Worm (Caenorhabditis elegans) whole organism, young adult: ENCODE measurements around the gene Y66C5A.2.

Experiments used
- pbrm-1 ChIP-seq: fragments of 200-800 bp; sonication (Bioruptor generic); IDR thresholded peaks from 2 replicates; pipeline ENCODE4 v1.3.6; 2022; ENCODE audit warnings: missing genetic modification reagents, missing genetic modification characterization, missing compliant biosample characterization
- ztf-6 ChIP-seq: fragments of 200-800 bp; sonication (Bioruptor generic); IDR thresholded peaks from 2 replicates; pipeline ENCODE4 v1.3.6; 2022; ENCODE audit warnings: missing genetic modification reagents, missing genetic modification characterization, missing compliant biosample characterization

- TF ChIP-seq pbrm-1 (GFP tag; lab: Robert Waterston, UW) (no peak), ztf-6 (no peak)
Observed at ce11 chrX:14428052-14428451, 32.5 kb upstream of the Y66C5A.2 start, which contains the start of gene F23D12.1.
